Worm (Caenorhabditis elegans) whole organism, L4/young adult: ENCODE measurements around the gene dyn-1.

Experiments
- W03F9.2 ChIP-seq: fragments of 150-350 bp; optimal IDR thresholded peaks from 2 replicates; lab custom pipeline; 2014; ENCODE audit warnings: missing biosample characterization, missing genetic modification characterization
- dao-5 ChIP-seq: sonication (generic microtip); optimal IDR thresholded peaks from 2 replicates; lab custom pipeline; 2016; ENCODE audit warnings: missing genotype, missing genetic modification characterization, moderate library complexity, missing compliant biosample characterization
- him-1 ChIP-seq: sonication (generic microtip); optimal IDR thresholded peaks from 2 replicates; lab custom pipeline; 2016; ENCODE audit warnings: missing genotype, missing genetic modification reagents, missing genetic modification characterization, missing compliant biosample characterization

DNA sequence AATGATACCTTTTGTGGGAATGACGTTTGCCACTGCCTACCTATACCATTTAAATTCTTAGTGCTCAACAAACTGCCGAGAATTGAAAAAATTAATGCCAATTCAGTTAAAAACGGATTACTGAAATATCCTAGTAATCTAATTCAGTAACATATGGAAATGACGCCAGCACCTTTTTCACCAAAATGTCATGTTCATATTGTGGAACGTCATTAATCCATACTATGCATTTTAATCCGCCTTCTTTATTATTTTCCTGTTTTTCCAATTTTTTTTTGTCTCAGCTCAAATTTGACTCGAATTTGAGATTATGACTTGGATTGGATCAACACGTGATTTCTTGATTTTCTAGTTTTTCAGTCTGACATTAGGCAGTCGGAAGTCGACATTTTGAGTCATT, 27.3 kb upstream of the dyn-1 start:
- TF ChIP-seq him-1 (tag; lab: Kevin White, UChicago) (no peak), dao-5 (tag; lab: Kevin White, UChicago) (no peak), W03F9.2 (tag; lab: Kevin White, UChicago) (no peak)
